Fruit fly (Drosophila melanogaster): Measurements from ENCODE around the gene rump.

Gene rump

dm6 chr3R:9555334-9555974 is 45.3 kb upstream of the rump start, which contains the start of the genes CG9386 and BckdhA (continued):
- TF ChIP-seq Abd-B (GFP tag; optimal IDR thresholded peaks at IDR 0.05), result no peak
- TF ChIP-seq chm (GFP tag; IDR thresholded peaks at IDR 0.05), result no peak
- TF ChIP-seq row (GFP tag; IDR thresholded peaks at IDR 0.05), result peak; percentile 80
- peak; percentile 57 for TF ChIP-seq CG10267 (tag; optimal IDR thresholded peaks at IDR 0.05)
- TF ChIP-seq Lpt (GFP tag; optimal IDR thresholded peaks at IDR 0.05), result no peak
- peak; percentile 65 for TF ChIP-seq CG12942 (GFP tag; optimal IDR thresholded peaks at IDR 0.05)
- peak; percentile 24 for TF ChIP-seq Sin3A (optimal IDR thresholded peaks at IDR 0.05)
- no peak for TF ChIP-seq CG10274 (GFP tag; optimal IDR thresholded peaks at IDR 0.05)
- peak; percentile 61 for TF ChIP-seq dm (GFP tag; optimal IDR thresholded peaks at IDR 0.05)
- no peak for TF ChIP-seq HLHmδ (GFP tag; optimal IDR thresholded peaks at IDR 0.05)
- TF ChIP-seq Hr3 (GFP tag; optimal IDR thresholded peaks at IDR 0.05), result peak; percentile 52
- TF ChIP-seq fru (optimal IDR thresholded peaks at IDR 0.05), result no peak
- peak; percentile 62 for TF ChIP-seq YL-1 (GFP tag; optimal IDR thresholded peaks at IDR 0.05)
- TF ChIP-seq CG3065 (GFP tag; optimal IDR thresholded peaks at IDR 0.05), result no peak
- peak; percentile 41; the same call in 1 of the 2 replicates for TF ChIP-seq bbx (GFP tag; IDR thresholded peaks at IDR 0.05; ENCODE audit: partially characterized antibody)
- TF ChIP-seq slbo (GFP tag; IDR thresholded peaks at IDR 0.05), result peak; percentile 71
- TF ChIP-seq Atf6 (GFP tag; IDR thresholded peaks at IDR 0.05), result no peak
- peak; percentile 71 for TF ChIP-seq sens (GFP tag)
- TF ChIP-seq tup (GFP tag; optimal IDR thresholded peaks at IDR 0.05), result no peak
- TF ChIP-seq CG1832 (GFP tag; optimal IDR thresholded peaks at IDR 0.05), result no peak
- no peak for TF ChIP-seq wdn (GFP tag; IDR thresholded peaks at IDR 0.05)
- TF ChIP-seq CG2199 (GFP tag; IDR thresholded peaks at IDR 0.05), result no peak
- TF ChIP-seq caup (GFP tag; optimal IDR thresholded peaks at IDR 0.05; ENCODE audit: severe bottlenecking), result peak; percentile 52
- no peak for TF ChIP-seq Deaf1 (tag; optimal IDR thresholded peaks at IDR 0.05)
- TF ChIP-seq CG6683 (GFP tag; optimal IDR thresholded peaks at IDR 0.05), result no peak
- TF ChIP-seq prd (optimal IDR thresholded peaks at IDR 0.05), result no peak
- peak; percentile 59; the same call in 2 of the 3 replicates for TF ChIP-seq prd (GFP tag; IDR thresholded peaks at IDR 0.05)
- peak; percentile 76 for TF ChIP-seq CG10979 (tag; optimal IDR thresholded peaks at IDR 0.05)
- TF ChIP-seq scrt (GFP tag; optimal IDR thresholded peaks at IDR 0.05), result peak; percentile 49
- no peak for TF ChIP-seq CG31224 (GFP tag; IDR thresholded peaks at IDR 0.05)
- peak; percentile 35 for TF ChIP-seq Ets97D (GFP tag; optimal IDR thresholded peaks at IDR 0.05)
- TF ChIP-seq CG14050 (GFP tag; IDR thresholded peaks at IDR 0.05), result no peak
- peak; percentile 39; the same call in 1 of the 3 replicates for TF ChIP-seq tgo (GFP tag; IDR thresholded peaks at IDR 0.05)
- TF ChIP-seq bcd (GFP tag; optimal IDR thresholded peaks at IDR 0.05), result peak; percentile 21
- no peak for TF ChIP-seq CG17568 (GFP tag; optimal IDR thresholded peaks at IDR 0.05)
- no peak for TF ChIP-seq schlank (tag; optimal IDR thresholded peaks at IDR 0.05)
- TF ChIP-seq CG11085 (GFP tag; IDR thresholded peaks at IDR 0.05), result no peak
- peak; percentile 53 for TF ChIP-seq CG12104 (GFP tag; optimal IDR thresholded peaks at IDR 0.05)
- TF ChIP-seq CG4404 (GFP tag; IDR thresholded peaks at IDR 0.05), result no peak
- no peak for TF ChIP-seq twi (tag; optimal IDR thresholded peaks at IDR 0.05)
- TF ChIP-seq dysf (GFP tag; IDR thresholded peaks at IDR 0.05), result 0 out of 3 replicates have a peak, but pooled peaks have one; percentile 32
- no peak for TF ChIP-seq Lim3 (GFP tag; IDR thresholded peaks at IDR 0.05)
- peak; percentile 74 for TF ChIP-seq HLH4C (GFP tag; IDR thresholded peaks at IDR 0.05; ENCODE audit: partially characterized antibody)
- TF ChIP-seq CG9932 (GFP tag; IDR thresholded peaks at IDR 0.05), result peak; percentile 80
- peak; percentile 59 to 64 for TF ChIP-seq dpn (GFP tag; optimal IDR thresholded peaks at IDR 0.05)
- peak; percentile 75 for TF ChIP-seq CG30403 (GFP tag; optimal IDR thresholded peaks at IDR 0.05)
- peak; percentile 81 for TF ChIP-seq CG2120 (GFP tag; optimal IDR thresholded peaks at IDR 0.05)
- TF ChIP-seq HHEX (GFP tag; optimal IDR thresholded peaks at IDR 0.05), result peak; percentile 32
- TF ChIP-seq CG3726 (GFP tag; IDR thresholded peaks at IDR 0.05), result no peak
- TF ChIP-seq BEAF-32 (GFP tag; optimal IDR thresholded peaks at IDR 0.05), result peak; percentile 84
- TF ChIP-seq CG33213 (GFP tag; optimal IDR thresholded peaks at IDR 0.05), result peak; percentile 17
